Fruit fly (Drosophila melanogaster): ENCODE measurements around the gene Trissin.

The Trissin gene

DNA sequence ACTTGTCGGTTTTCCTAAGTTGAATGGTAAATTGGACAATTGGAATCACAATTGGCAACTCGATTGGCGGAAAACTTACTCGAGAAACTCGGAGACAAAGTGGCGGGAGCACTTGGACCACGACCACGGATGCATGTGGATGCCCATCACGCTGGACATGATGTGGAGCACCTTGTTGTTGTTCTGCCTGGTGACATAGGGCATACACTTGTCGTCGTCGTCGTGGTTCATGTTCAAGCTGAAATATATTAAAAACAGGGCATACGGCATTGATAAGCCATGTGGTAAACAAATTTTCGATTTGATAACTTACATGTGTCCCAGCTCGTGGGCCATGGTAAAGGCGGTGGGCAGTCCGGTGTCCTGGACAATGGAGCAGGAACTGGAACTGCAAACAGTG is 37.4 kb downstream of the Trissin start:
- TF ChIP-seq vnd (GFP tag; IDR thresholded peaks at IDR 0.05; ENCODE audit: partially characterized antibody) = no peak
- TF ChIP-seq sens (GFP tag) = peak; percentile 8

DNA sequence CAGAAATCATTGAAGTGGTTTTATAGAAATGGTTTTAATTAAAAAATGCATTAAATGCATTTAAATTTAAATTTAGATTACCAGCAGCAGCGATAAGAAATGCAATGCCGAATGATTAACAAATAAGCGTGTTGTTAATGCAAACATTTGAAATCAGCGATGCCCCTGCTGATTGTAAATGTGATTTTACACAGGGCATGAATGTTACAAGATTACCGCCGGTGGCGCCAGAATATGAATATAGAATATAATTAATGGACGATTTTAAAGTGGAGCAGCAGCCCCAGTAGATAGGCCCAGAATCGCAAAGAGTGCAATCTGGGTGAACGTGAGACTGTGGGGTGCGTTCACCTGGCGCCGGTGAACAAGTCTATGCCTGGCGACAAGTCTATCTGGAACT is 39.0 kb downstream of the Trissin start:
- TF ChIP-seq CG7963 (GFP tag; IDR thresholded peaks at IDR 0.05; ENCODE audit: partially characterized antibody) (no peak), Med (GFP tag) (peak; percentile 31)

DNA sequence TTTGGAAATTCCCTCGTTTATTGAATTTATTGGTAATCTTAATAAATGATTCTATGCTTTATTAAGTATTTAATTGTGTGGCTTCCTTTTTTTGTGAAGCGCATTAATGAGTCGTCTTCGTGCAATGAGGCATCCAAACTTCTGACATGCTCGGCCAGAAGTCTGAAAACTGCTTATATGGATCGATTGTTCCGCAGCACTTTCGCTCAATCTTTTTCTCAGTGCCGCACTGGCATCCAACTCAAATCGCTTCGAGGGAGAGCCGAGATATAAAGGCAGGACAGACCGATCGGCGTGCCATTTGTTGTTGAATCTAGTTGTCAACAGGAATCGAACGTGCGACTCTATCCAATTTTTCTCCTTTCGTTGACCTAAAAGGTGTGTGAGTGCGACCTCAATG is 45.5 kb downstream of the Trissin start, which contains the start of gene Act88F:
Gene Act88F (plus strand): TSS at position 301 of the 400 bp plus-strand sequence.
- TF ChIP-seq run (tag; optimal IDR thresholded peaks at IDR 0.05) (no peak), CG31441 (GFP tag; IDR thresholded peaks at IDR 0.05) (no peak), ap (GFP tag; IDR thresholded peaks at IDR 0.05) (no peak), CG10431 (GFP tag; optimal IDR thresholded peaks at IDR 0.05) (no peak), CG16813 (GFP tag; IDR thresholded peaks at IDR 0.05; ENCODE audit: partially characterized antibody) (no peak), D19A (tag; optimal IDR thresholded peaks at IDR 0.05) (no peak), gsb (GFP tag; IDR thresholded peaks at IDR 0.05) (no peak), wdn (GFP tag; IDR thresholded peaks at IDR 0.05) (no peak), insv (GFP tag; optimal IDR thresholded peaks at IDR 0.05) (no peak), CG12219 (GFP tag; optimal IDR thresholded peaks at IDR 0.05) (no peak), CG3407 (GFP tag; optimal IDR thresholded peaks at IDR 0.05) (no peak), Sox102F (GFP tag; optimal IDR thresholded peaks at IDR 0.05) (no peak)

DNA sequence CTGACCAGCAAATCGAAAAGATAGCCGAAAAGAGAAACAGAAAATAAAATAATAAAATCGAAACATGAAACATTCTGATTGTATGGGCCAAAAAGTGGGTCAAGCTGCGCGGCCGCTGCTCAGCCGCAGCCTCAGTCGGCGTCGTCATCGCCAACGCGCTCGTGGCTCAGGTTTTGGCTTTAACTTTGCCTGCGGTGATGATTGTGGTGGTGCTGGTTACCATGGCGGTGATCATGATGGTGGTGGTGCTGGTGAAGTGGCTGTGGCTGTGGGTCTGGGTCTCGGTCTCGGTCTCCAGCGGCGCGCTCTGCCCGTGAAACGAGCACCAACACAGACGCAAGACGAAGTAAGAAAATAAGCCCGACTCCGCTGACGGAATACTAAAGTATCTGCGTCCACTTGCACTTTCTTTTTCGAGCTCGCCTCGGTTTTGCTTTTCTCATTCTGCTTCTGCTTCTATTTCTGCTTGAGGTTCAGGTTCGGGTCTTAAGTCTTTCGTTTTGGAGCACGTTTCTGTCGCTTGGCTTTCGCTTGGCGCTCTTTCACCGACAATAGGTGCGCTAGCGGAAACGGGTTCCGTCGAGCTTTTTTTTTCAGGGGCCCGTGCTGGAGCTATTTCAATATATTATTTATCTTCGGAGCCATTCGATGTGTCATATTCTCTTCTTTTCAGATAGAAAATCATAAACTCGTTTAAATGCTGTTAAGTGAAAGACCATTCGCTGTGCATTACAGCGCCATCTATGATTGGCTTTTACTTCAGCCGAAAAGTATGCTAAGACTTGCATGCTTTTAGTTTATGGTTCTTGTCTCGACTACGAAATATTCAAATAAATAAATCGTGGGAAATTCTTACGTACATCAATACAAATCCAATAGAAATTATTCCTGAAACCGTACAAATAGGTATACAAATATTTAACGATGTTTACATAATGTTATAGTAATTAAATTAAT is 47.5 kb downstream of the Trissin start:
- TF ChIP-seq Fer3 (tag; optimal IDR thresholded peaks at IDR 0.05) (no peak), CG9932 (GFP tag; IDR thresholded peaks at IDR 0.05) (no peak; the same call in 1 of the 2 replicates), lbe (GFP tag; optimal IDR thresholded peaks at IDR 0.05) (no peak), mirr (GFP tag; optimal IDR thresholded peaks at IDR 0.05) (no peak), amos (GFP tag; IDR thresholded peaks at IDR 0.05; ENCODE audit: partially characterized antibody) (peak; percentile 15; the same call in 1 of the 2 replicates), pzg (GFP tag; optimal IDR thresholded peaks at IDR 0.05) (no peak), CG2199 (GFP tag; IDR thresholded peaks at IDR 0.05) (peak; percentile 70; the same call in 2 of the 3 replicates), CG11398 (GFP tag; optimal IDR thresholded peaks at IDR 0.05) (no peak), Antp (GFP tag; optimal IDR thresholded peaks at IDR 0.05) (no peak), Taf1 (GFP tag; IDR thresholded peaks at IDR 0.05) (no peak), Oli (tag; optimal IDR thresholded peaks at IDR 0.05) (no peak), CG31365 (tag; optimal IDR thresholded peaks at IDR 0.05) (no peak), wek (GFP tag; optimal IDR thresholded peaks at IDR 0.05) (no peak), CG17361 (GFP tag; IDR thresholded peaks at IDR 0.05) (no peak), dpn (GFP tag; optimal IDR thresholded peaks at IDR 0.05) (peak in 1 of 2 experiments; percentile 23), corto (GFP tag; optimal IDR thresholded peaks at IDR 0.05) (no peak), caup (GFP tag; optimal IDR thresholded peaks at IDR 0.05; ENCODE audit: severe bottlenecking) (no peak), mld (GFP tag; IDR thresholded peaks at IDR 0.05; ENCODE audit: partially characterized antibody) (no peak), Hand (GFP tag; optimal IDR thresholded peaks at IDR 0.05) (no peak), slbo (GFP tag; IDR thresholded peaks at IDR 0.05) (no peak), CG6175 (GFP tag; IDR thresholded peaks at IDR 0.05) (no peak; the same call in 2 of the 3 replicates), Dp (GFP tag; optimal IDR thresholded peaks at IDR 0.05) (peak; percentile 23), tll (GFP tag; optimal IDR thresholded peaks at IDR 0.05) (no peak), scrt (GFP tag; optimal IDR thresholded peaks at IDR 0.05) (no peak), Opbp (GFP tag; IDR thresholded peaks at IDR 0.05; ENCODE audit: partially characterized antibody) (peak; percentile 53; the same call in 1 of the 3 replicates), CG7745 (tag; optimal IDR thresholded peaks at IDR 0.05) (no peak), CG6254 (GFP tag; optimal IDR thresholded peaks at IDR 0.05) (no peak)
